Worm (Caenorhabditis elegans) whole organism, young adult: ENCODE measurements around the gene sucl-1.

Experiments
- B0019.2 ChIP-seq: fragments of 200-800 bp; sonication (Bioruptor generic); conservative IDR thresholded peaks from 2 replicates; pipeline ENCODE4 v1.3.6; 2022; ENCODE audit warnings: missing genetic modification reagents, missing genetic modification characterization, missing compliant biosample characterization
- B0035.1 ChIP-seq: sonication (generic microtip); optimal IDR thresholded peaks from 2 replicates; lab custom pipeline; 2016; ENCODE audit warnings: missing genetic modification characterization, mild to moderate bottlenecking, missing compliant biosample characterization, missing genotype, missing genetic modification reagents
- F22D6.2 ChIP-seq: sonication (generic microtip); optimal IDR thresholded peaks from 2 replicates; lab custom pipeline; 2016; ENCODE audit warnings: mild to moderate bottlenecking, missing genetic modification characterization, missing compliant biosample characterization
- F55B11.4 ChIP-seq: sonication (generic microtip); optimal IDR thresholded peaks from 2 replicates; lab custom pipeline; 2016; ENCODE audit warnings: missing compliant biosample characterization, missing genetic modification characterization, borderline replicate concordance; ENCODE audit not compliant: insufficient read depth
- T26A5.8 ChIP-seq: sonication (generic microtip); optimal IDR thresholded peaks from 2 replicates; lab custom pipeline; 2016; ENCODE audit warnings: missing genetic modification characterization, missing compliant biosample characterization
- Y53G8AR.9 ChIP-seq: fragments of 200-800 bp; sonication (Bioruptor generic); conservative IDR thresholded peaks from 2 replicates; pipeline ENCODE4 v1.3.6; 2022; ENCODE audit warnings: missing genetic modification reagents, missing genetic modification characterization, missing compliant biosample characterization
- Y56A3A.18 ChIP-seq: fragments of 200-800 bp; sonication (Bioruptor generic); IDR thresholded peaks from 2 replicates; pipeline ENCODE4 v1.3.6; 2022; ENCODE audit warnings: missing genetic modification reagents, missing genetic modification characterization, missing compliant biosample characterization
- Y95B8A.8 ChIP-seq: fragments of 200-800 bp; sonication (Bioruptor generic); IDR thresholded peaks from 2 replicates; pipeline ENCODE4 v1.3.6; 2022; ENCODE audit warnings: missing genetic modification reagents, missing genetic modification characterization, missing compliant biosample characterization
- ama-1 ChIP-seq, 3 experiments: fragments of 150-350 bp in 1 of 3; sonication (generic microtip) in 2 of 3; optimal IDR thresholded peaks; 2 replicates each; lab custom pipeline; 2014 to 2018; ENCODE audit warnings: missing biosample characterization in 2 of 3, missing genetic modification characterization in 2 of 3, missing genetic modification reagents in 2 of 3
- atf-7 ChIP-seq: sonication (generic microtip); optimal IDR thresholded peaks from 2 replicates; lab custom pipeline; 2017; ENCODE audit warnings: mild to moderate bottlenecking, missing genetic modification characterization, missing compliant biosample characterization
- bed-1 ChIP-seq: fragments of 200-800 bp; sonication (Bioruptor generic); IDR thresholded peaks from 2 replicates; pipeline ENCODE4 v1.3.6; 2022; ENCODE audit warnings: missing genetic modification reagents, missing genetic modification characterization, missing compliant biosample characterization
- bed-2 ChIP-seq: fragments of 200-800 bp; sonication (Bioruptor generic); IDR thresholded peaks from 2 replicates; pipeline ENCODE4 v1.3.6; 2022; ENCODE audit warnings: missing genetic modification reagents, missing genetic modification characterization, missing compliant biosample characterization
- ceh-27 ChIP-seq: fragments of 200-800 bp; sonication (Bioruptor generic); optimal IDR thresholded peaks from 2 replicates; lab custom pipeline; 2018; ENCODE audit warnings: mild to moderate bottlenecking, missing genetic modification characterization, moderate library complexity, missing compliant biosample characterization
- ceh-91 ChIP-seq: fragments of 200-800 bp; sonication (Bioruptor generic); IDR thresholded peaks from 2 replicates; pipeline ENCODE4 v1.3.6; 2022; ENCODE audit warnings: missing genetic modification reagents, missing genetic modification characterization, missing compliant biosample characterization
- dox-1 ChIP-seq: fragments of 200-800 bp; sonication (Bioruptor generic); IDR thresholded peaks from 2 replicates; pipeline ENCODE4 v1.3.6; 2022; ENCODE audit warnings: missing genetic modification reagents, missing genetic modification characterization, missing compliant biosample characterization
- egl-18 ChIP-seq: fragments of 200-800 bp; sonication (Bioruptor generic); IDR thresholded peaks from 2 replicates; pipeline ENCODE4 v1.3.6; 2022; ENCODE audit warnings: missing genetic modification reagents, missing genetic modification characterization, missing compliant biosample characterization
- egl-44 ChIP-seq: fragments of 200-800 bp; sonication (Bioruptor generic); IDR thresholded peaks from 2 replicates; pipeline ENCODE4 v1.3.6; 2022; ENCODE audit warnings: missing genetic modification reagents, missing genetic modification characterization, missing compliant biosample characterization
- ekl-4 ChIP-seq: fragments of 200-800 bp; sonication (Bioruptor generic); IDR thresholded peaks from 2 replicates; pipeline ENCODE4 v1.3.6; 2022; ENCODE audit warnings: missing genetic modification reagents, missing genetic modification characterization, missing compliant biosample characterization
- fkh-3 ChIP-seq: sonication (generic microtip); optimal IDR thresholded peaks from 2 replicates; lab custom pipeline; 2016; ENCODE audit warnings: mild to moderate bottlenecking, missing genetic modification characterization, missing compliant biosample characterization
- hrde-1 ChIP-seq: sonication (generic microtip); optimal IDR thresholded peaks from 2 replicates; lab custom pipeline; 2016; ENCODE audit warnings: missing genetic modification characterization, mild to moderate bottlenecking, missing compliant biosample characterization, moderate library complexity, missing genotype, missing genetic modification reagents, borderline replicate concordance
- lag-1 ChIP-seq: fragments of 200-800 bp; sonication (Bioruptor generic); IDR thresholded peaks from 2 replicates; pipeline ENCODE4 v1.3.6; 2022; ENCODE audit warnings: missing genetic modification reagents, missing genetic modification characterization, missing compliant biosample characterization
- lin-40 ChIP-seq: sonication (generic microtip); optimal IDR thresholded peaks from 2 replicates; lab custom pipeline; 2016; ENCODE audit warnings: missing genetic modification characterization, mild to moderate bottlenecking, missing compliant biosample characterization, missing genotype, missing genetic modification reagents
- lin-54 ChIP-seq: fragments of 200-800 bp; sonication (Bioruptor generic); optimal IDR thresholded peaks from 2 replicates; lab custom pipeline; 2018; ENCODE audit warnings: mild to moderate bottlenecking, missing genetic modification characterization, missing compliant biosample characterization
- lsl-1 ChIP-seq: fragments of 200-800 bp; sonication (Bioruptor generic); optimal IDR thresholded peaks from 2 replicates; lab custom pipeline; 2018; ENCODE audit warnings: mild to moderate bottlenecking, missing genetic modification characterization, moderate library complexity, missing compliant biosample characterization
- madf-10 ChIP-seq: sonication (generic microtip); optimal IDR thresholded peaks from 2 replicates; lab custom pipeline; 2016; ENCODE audit warnings: mild to moderate bottlenecking, missing genetic modification characterization, missing compliant biosample characterization
- madf-3 ChIP-seq: fragments of 200-800 bp; sonication (Bioruptor generic); IDR thresholded peaks from 2 replicates; pipeline ENCODE4 v1.3.6; 2022; ENCODE audit warnings: missing genetic modification reagents, missing genetic modification characterization, missing compliant biosample characterization
- nfya-1 ChIP-seq: sonication (generic microtip); optimal IDR thresholded peaks from 2 replicates; lab custom pipeline; 2017; ENCODE audit warnings: antibody characterized with exemption, missing compliant biosample characterization, missing genetic modification characterization, borderline replicate concordance; ENCODE audit not compliant: insufficient read depth
- nfyb-1 ChIP-seq: fragments of 200-800 bp; sonication (Bioruptor generic); IDR thresholded peaks from 2 replicates; pipeline ENCODE4 v1.3.6; 2022; ENCODE audit warnings: missing genetic modification reagents, missing genetic modification characterization, missing compliant biosample characterization
- repo-1 ChIP-seq: sonication (generic microtip); optimal IDR thresholded peaks from 2 replicates; lab custom pipeline; 2017; ENCODE audit warnings: mild to moderate bottlenecking, missing genetic modification characterization, missing compliant biosample characterization
- rpc-1 ChIP-seq, 2 experiments: fragments of 150-350 bp in 1 of 2; sonication (generic microtip) in 1 of 2; optimal IDR thresholded peaks; 2 replicates each; lab custom pipeline; 2014 to 2018; ENCODE audit warnings: missing biosample characterization in 1 of 2, missing genetic modification characterization in 1 of 2, missing genetic modification reagents in 1 of 2, missing genotype in 1 of 2
- snpc-3.4 ChIP-seq: sonication (generic microtip); optimal IDR thresholded peaks from 2 replicates; lab custom pipeline; 2017; ENCODE audit warnings: missing genetic modification characterization, mild to moderate bottlenecking, missing compliant biosample characterization, antibody characterized with exemption, moderate library complexity, missing genotype, missing genetic modification reagents
- snpc-4 ChIP-seq, 5 experiments: fragments of 150-350 bp in 1 of 5; sonication (generic microtip) in 4 of 5; optimal IDR thresholded peaks; 2 replicates each; lab custom pipeline; 2014 to 2018; ENCODE audit warnings: missing genetic modification characterization in 5 of 5, missing biosample characterization in 3 of 5, antibody characterized with exemption in 2 of 5, mild to moderate bottlenecking in 2 of 5, missing compliant biosample characterization in 2 of 5, missing genotype in 2 of 5, moderate library complexity in 2 of 5, missing genetic modification reagents in 1 of 5
- tlf-1 ChIP-seq: fragments of 200-800 bp; sonication (Bioruptor generic); optimal IDR thresholded peaks from 2 replicates; lab custom pipeline; 2018; ENCODE audit warnings: mild to moderate bottlenecking, missing genetic modification characterization, missing compliant biosample characterization
- xnd-1 ChIP-seq: sonication (generic microtip); optimal IDR thresholded peaks from 2 replicates; lab custom pipeline; 2016; ENCODE audit warnings: missing genotype, missing genetic modification reagents, missing genetic modification characterization, missing compliant biosample characterization
- ztf-18 ChIP-seq: sonication (generic microtip); optimal IDR thresholded peaks from 2 replicates; lab custom pipeline; 2016; ENCODE audit warnings: missing genotype, mild to moderate bottlenecking, missing genetic modification characterization, missing compliant biosample characterization
- ztf-25 ChIP-seq: fragments of 200-800 bp; sonication (Bioruptor generic); IDR thresholded peaks from 2 replicates; pipeline ENCODE4 v1.3.6; 2022; ENCODE audit warnings: missing genetic modification reagents, missing genetic modification characterization, missing compliant biosample characterization
- ztf-6 ChIP-seq: fragments of 200-800 bp; sonication (Bioruptor generic); IDR thresholded peaks from 2 replicates; pipeline ENCODE4 v1.3.6; 2022; ENCODE audit warnings: missing genetic modification reagents, missing genetic modification characterization, missing compliant biosample characterization

sucl-1 gene

ce11 chrX:14793198-14793747 is 39.4 kb downstream of the sucl-1 start, which contains the start of gene sprr-2:
TSS of gene sprr-2 (plus strand) at chrX:14793445.
- TF ChIP-seq lin-54 (GFP tag; lab: Kevin White, UChicago) (no peak), F22D6.2 (tag; lab: Kevin White, UChicago) (no peak), madf-3 (GFP tag; lab: Robert Waterston, UW) (0 out of 2 replicates have a peak, but pooled peaks have one; percentile 42), Y53G8AR.9 (GFP tag; lab: Robert Waterston, UW) (0 out of 2 replicates have a peak, but pooled peaks have one; percentile 28), atf-7 (tag; lab: Kevin White, UChicago) (peak; percentile 58), ama-1 (optimal IDR thresholded peaks at IDR 0.05; lab: Kevin White, UChicago) (no peak), ama-1 (GFP tag; optimal IDR thresholded peaks at IDR 0.05; lab: Kevin White, UChicago) (no peak), lin-40 (tag; lab: Kevin White, UChicago) (peak; percentile 0)

- no peak for TF ChIP-seq nfyb-1 (GFP tag; lab: Robert Waterston, UW)
- TF ChIP-seq lag-1 (GFP tag; lab: Robert Waterston, UW), result no peak
- TF ChIP-seq hrde-1 (tag; lab: Kevin White, UChicago), result no peak
- TF ChIP-seq ceh-91 (GFP tag; lab: Robert Waterston, UW), result no peak
- no peak for TF ChIP-seq bed-1 (GFP tag; lab: Robert Waterston, UW)
- no peak for TF ChIP-seq ztf-25 (GFP tag; lab: Robert Waterston, UW)
- TF ChIP-seq nfya-1, result no peak
- no peak for TF ChIP-seq lsl-1 (GFP tag; lab: Kevin White, UChicago)
- no peak for TF ChIP-seq repo-1 (tag; lab: Kevin White, UChicago)
- TF ChIP-seq egl-18 (GFP tag; lab: Robert Waterston, UW), result no peak
- no peak for TF ChIP-seq fkh-3 (tag; lab: Kevin White, UChicago)
- TF ChIP-seq Y95B8A.8 (GFP tag; lab: Robert Waterston, UW), result no peak
- TF ChIP-seq bed-2 (GFP tag; lab: Robert Waterston, UW), result no peak
- no peak for TF ChIP-seq ztf-6 (GFP tag; lab: Robert Waterston, UW)
- no peak for TF ChIP-seq B0035.1 (tag; lab: Kevin White, UChicago)
- TF ChIP-seq xnd-1 (tag; lab: Kevin White, UChicago), result no peak
- TF ChIP-seq F55B11.4 (tag; lab: Kevin White, UChicago), result no peak
- TF ChIP-seq ekl-4 (GFP tag; lab: Robert Waterston, UW), result no peak
- no peak for TF ChIP-seq T26A5.8 (tag; lab: Kevin White, UChicago)
Observed at ce11 chrX:14794170-14794569, 40.3 kb downstream of the sucl-1 start.

- TF ChIP-seq tlf-1 (GFP tag; lab: Kevin White, UChicago) (no peak), snpc-4 (GFP tag; optimal IDR thresholded peaks at IDR 0.05; lab: Kevin White, UChicago) (no peak), snpc-4 (tag; optimal IDR thresholded peaks at IDR 0.05; lab: Kevin White, UChicago) (no peak), ama-1 (optimal IDR thresholded peaks at IDR 0.05; lab: Kevin White, UChicago) (no peak), ama-1 (GFP tag; optimal IDR thresholded peaks at IDR 0.05; lab: Kevin White, UChicago) (no peak), Y56A3A.18 (GFP tag; lab: Robert Waterston, UW) (no peak), snpc-3.4 (no peak), lsl-1 (GFP tag; lab: Kevin White, UChicago) (no peak), B0019.2 (GFP tag; lab: Robert Waterston, UW) (no peak), egl-44 (GFP tag; lab: Robert Waterston, UW) (no peak), madf-10 (tag; lab: Kevin White, UChicago) (no peak), rpc-1 (optimal IDR thresholded peaks at IDR 0.05; lab: Kevin White, UChicago) (no peak), rpc-1 (tag; optimal IDR thresholded peaks at IDR 0.05; lab: Kevin White, UChicago) (no peak), ceh-27 (no peak), dox-1 (GFP tag; lab: Robert Waterston, UW) (no peak), ztf-18 (tag; lab: Kevin White, UChicago) (no peak), atf-7 (tag; lab: Kevin White, UChicago) (no peak)
- TF ChIP-seq, all 124 proteins: peak for 0
Observed at ce11 chrX:14797405-14797804, 43.6 kb downstream of the sucl-1 start.
